Fruit fly (Drosophila melanogaster) Kc167 (cell line): Measurements from ENCODE around the gene Smg5.

ENCODE experiments used
- Myc ChIP-seq: fragments of >200 bp; optimal IDR thresholded peaks from 2 replicates; lab custom pipeline; 2017; ENCODE audit warnings: missing external identifiers
- Sin3A ChIP-seq: fragments of >200 bp; optimal IDR thresholded peaks from 2 replicates; lab custom pipeline; 2018; ENCODE audit warnings: missing external identifiers
- psq ChIP-seq: fragments of >200 bp; optimal IDR thresholded peaks from 2 replicates; lab custom pipeline; 2017; ENCODE audit warnings: missing external identifiers

dm6 chr2L:13947476-13947875, 43.0 kb upstream of the Smg5 start, which contains the start of gene Vajk3:
- TF ChIP-seq Sin3A (lab: Kevin White, UChicago) (no peak), psq (no peak), Myc (lab: Kevin White, UChicago) (no peak)
